Fruit fly (Drosophila melanogaster) whole organism, pupa: ENCODE measurements around the gene Ubc6.

Source experiments
- CG10348 ChIP-seq: fragments of 200-800 bp; sonication (Bioruptor generic); IDR thresholded peaks from 2 replicates; pipeline ENCODE4 v1.3.6; 2022; ENCODE audit warnings: missing biosample characterization, missing genetic modification characterization
- CG12605 ChIP-seq: fragments of 200-800 bp; sonication (Bioruptor generic); IDR thresholded peaks from 2 replicates; pipeline ENCODE4 v1.3.6; 2022; ENCODE audit warnings: missing biosample characterization, missing genetic modification characterization
- CG13204 ChIP-seq: fragments of 200-800 bp; sonication (Bioruptor generic); optimal IDR thresholded peaks from 2 replicates; lab custom pipeline; 2018; ENCODE audit warnings: missing biosample characterization, mild to moderate bottlenecking, missing genetic modification characterization, moderate library complexity
- CG14655 ChIP-seq: fragments of 200-800 bp; sonication (Bioruptor generic); optimal IDR thresholded peaks from 3 replicates; lab custom pipeline; 2017; ENCODE audit warnings: mild to moderate bottlenecking, missing biosample characterization, missing genetic modification reagents, missing genetic modification characterization
- CG15710 ChIP-seq: fragments of 200-800 bp; sonication (Bioruptor generic); optimal IDR thresholded peaks from 2 replicates; lab custom pipeline; 2018; ENCODE audit warnings: missing biosample characterization, mild to moderate bottlenecking, missing genetic modification characterization, moderate library complexity
- CG17806 ChIP-seq: fragments of 200-800 bp; sonication (Bioruptor generic); optimal IDR thresholded peaks from 2 replicates; lab custom pipeline; 2018; ENCODE audit warnings: missing biosample characterization, mild to moderate bottlenecking, missing genetic modification characterization, moderate library complexity
- CG32121 ChIP-seq: fragments of 200-800 bp; sonication (Bioruptor generic); IDR thresholded peaks from 2 replicates; pipeline ENCODE4 v1.3.6; 2022; ENCODE audit warnings: missing biosample characterization, missing genetic modification characterization
- CG34367 ChIP-seq: fragments of 200-800 bp; sonication (Bioruptor generic); optimal IDR thresholded peaks from 2 replicates; lab custom pipeline; 2018; ENCODE audit warnings: missing biosample characterization, mild to moderate bottlenecking, missing genetic modification characterization
- CG4496 ChIP-seq: fragments of 200-800 bp; sonication (Bioruptor generic); IDR thresholded peaks from 3 replicates; pipeline ENCODE4 v1.3.6; 2022; ENCODE audit warnings: missing biosample characterization, missing genetic modification characterization
- CG8159 ChIP-seq: fragments of 200-800 bp; sonication (Bioruptor generic); optimal IDR thresholded peaks from 3 replicates; lab custom pipeline; 2018; ENCODE audit warnings: missing biosample characterization, mild to moderate bottlenecking, missing genetic modification characterization, moderate library complexity
- CG8301 ChIP-seq: fragments of 200-800 bp; sonication (Bioruptor generic); optimal IDR thresholded peaks from 2 replicates; lab custom pipeline; 2018; ENCODE audit warnings: missing biosample characterization, mild to moderate bottlenecking, missing genetic modification characterization
- CG9948 ChIP-seq: fragments of 200-800 bp; sonication (Bioruptor generic); optimal IDR thresholded peaks from 2 replicates; lab custom pipeline; 2018; ENCODE audit warnings: missing biosample characterization, mild to moderate bottlenecking, missing genetic modification characterization, moderate library complexity
- D1 ChIP-seq: fragments of 200-800 bp; sonication (Bioruptor generic); optimal IDR thresholded peaks from 2 replicates; lab custom pipeline; 2018; ENCODE audit warnings: missing biosample characterization, mild to moderate bottlenecking, missing genetic modification characterization, moderate library complexity
- EcR ChIP-seq: fragments of 200-800 bp; sonication (Bioruptor generic); optimal IDR thresholded peaks from 3 replicates; lab custom pipeline; 2019; ENCODE audit warnings: missing biosample characterization, missing genetic modification characterization, mild to moderate bottlenecking, moderate library complexity, missing genetic modification reagents
- Ets98B ChIP-seq: fragments of 200-800 bp; sonication (Bioruptor generic); IDR thresholded peaks from 2 replicates; pipeline ENCODE4 v1.3.6; 2022; ENCODE audit warnings: missing biosample characterization, missing genetic modification characterization
- Pif1A ChIP-seq: fragments of 200-800 bp; sonication (Bioruptor generic); optimal IDR thresholded peaks from 3 replicates; lab custom pipeline; 2016; ENCODE audit warnings: missing biosample characterization, missing genetic modification characterization
- Pif1B ChIP-seq: fragments of 200-800 bp; sonication (Bioruptor generic); optimal IDR thresholded peaks from 3 replicates; lab custom pipeline; 2016; ENCODE audit warnings: missing biosample characterization, missing genetic modification characterization
- Snoo ChIP-seq: fragments of 200-800 bp; sonication (Bioruptor generic); optimal IDR thresholded peaks from 3 replicates; lab custom pipeline; 2017; ENCODE audit warnings: missing biosample characterization, mild to moderate bottlenecking, missing genetic modification characterization, inconsistent platforms
- fd96Ca ChIP-seq: fragments of 200-800 bp; sonication (Bioruptor generic); IDR thresholded peaks from 3 replicates; pipeline ENCODE4 v1.3.6; 2022; ENCODE audit warnings: missing biosample characterization, missing genetic modification characterization
- gl ChIP-seq: fragments of 200-800 bp; sonication (Bioruptor generic); optimal IDR thresholded peaks from 2 replicates; lab custom pipeline; 2018; ENCODE audit warnings: missing biosample characterization, mild to moderate bottlenecking, missing genetic modification characterization
- rn ChIP-seq: fragments of 200-800 bp; sonication (Bioruptor generic); IDR thresholded peaks from 2 replicates; pipeline ENCODE4 v1.3.6; 2022; ENCODE audit warnings: missing biosample characterization, missing genetic modification characterization

Ubc6 gene

dm6 chr3R:4984132-4984531, 31.6 kb upstream of the Ubc6 start, which contains the start of gene CG14662:
Gene CG14662, minus strand, starts transcription at chr3R:4984232.
- TF ChIP-seq CG15710 (tag; lab: Kevin White, UChicago) (no peak), Pif1B (GFP tag; lab: Kevin White, UChicago) (no peak), CG17806 (no peak), CG32121 (GFP tag; lab: Robert Waterston, UW) (no peak), CG8301 (no peak), Ets98B (GFP tag; lab: Robert Waterston, UW) (no peak), CG34367 (tag; lab: Kevin White, UChicago) (no peak), CG12605 (GFP tag; lab: Robert Waterston, UW) (no peak), fd96Ca (no peak), CG14655 (no peak), D1 (tag; lab: Kevin White, UChicago) (no peak), CG10348 (GFP tag; lab: Robert Waterston, UW) (no peak), CG4496 (GFP tag; lab: Robert Waterston, UW) (no peak), gl (tag; lab: Kevin White, UChicago) (no peak), Pif1A (GFP tag; lab: Kevin White, UChicago) (no peak), CG9948 (no peak), CG8159 (tag; lab: Kevin White, UChicago) (no peak), Snoo (tag; lab: Kevin White, UChicago) (no peak), CG13204 (GFP tag; lab: Kevin White, UChicago) (no peak), rn (no peak)

dm6 chr3R:4981076-4981593, 28.7 kb upstream of the Ubc6 start:
- TF ChIP-seq fd96Ca (no peak), gl (tag; lab: Kevin White, UChicago) (no peak), CG8159 (tag; lab: Kevin White, UChicago) (no peak), CG4496 (GFP tag; lab: Robert Waterston, UW) (0 out of 3 replicates have a peak, but pooled peaks have one; percentile 27), CG13204 (GFP tag; lab: Kevin White, UChicago) (peak; percentile 47)
- TF ChIP-seq, all 21 proteins: peak for 2

dm6 chr3R:4980069-4980797, 27.8 kb upstream of the Ubc6 start:
- TF ChIP-seq Pif1B (GFP tag; lab: Kevin White, UChicago) (no peak), Snoo (tag; lab: Kevin White, UChicago) (no peak), fd96Ca (no peak), Ets98B (GFP tag; lab: Robert Waterston, UW) (no peak)

dm6 chr3R:4979143-4979728, 26.8 kb upstream of the Ubc6 start:
- peak; percentile 20 for TF ChIP-seq CG15710 (tag; lab: Kevin White, UChicago)
- 0 out of 3 replicates have a peak, but pooled peaks have one; percentile 24 for TF ChIP-seq fd96Ca
- TF ChIP-seq CG8159 (tag; lab: Kevin White, UChicago): peak; percentile 41
- no peak for TF ChIP-seq rn
- no peak for TF ChIP-seq CG4496 (GFP tag; lab: Robert Waterston, UW)
- TF ChIP-seq CG17806: peak; percentile 22
- no peak for TF ChIP-seq Snoo (tag; lab: Kevin White, UChicago)
- peak; percentile 7 for TF ChIP-seq Pif1A (GFP tag; lab: Kevin White, UChicago)
- peak; percentile 22 for TF ChIP-seq CG14655
- no peak for TF ChIP-seq CG34367 (tag; lab: Kevin White, UChicago)
- no peak for TF ChIP-seq gl (tag; lab: Kevin White, UChicago)
- TF ChIP-seq EcR (GFP tag; lab: Kevin White, UChicago): no peak
- TF ChIP-seq, all 21 proteins: peak for 6

dm6 chr3R:4978256-4979021, 26.0 kb upstream of the Ubc6 start:
- TF ChIP-seq CG15710 (tag; lab: Kevin White, UChicago) (no peak), CG13204 (GFP tag; lab: Kevin White, UChicago) (peak; percentile 25)

- TF ChIP-seq CG8159 (tag; lab: Kevin White, UChicago): no peak
- TF ChIP-seq CG9948: no peak
- TF ChIP-seq CG32121 (GFP tag; lab: Robert Waterston, UW): no peak
- TF ChIP-seq CG14655: peak; percentile 43
- TF ChIP-seq, all 21 proteins: peak for 1
Measured at dm6 chr3R:4975874-4976663, 23.6 kb upstream of the Ubc6 start.
